Fruit fly (Drosophila melanogaster) whole organism, prepupa: ENCODE results near the gene Bacc.

ENCODE experiments used
- CG6854 ChIP-seq: fragments of 200-800 bp; sonication (Bioruptor generic); optimal IDR thresholded peaks from 2 replicates; lab custom pipeline; 2017; ENCODE audit warnings: missing biosample characterization, mild to moderate bottlenecking, missing genetic modification characterization
- fd59A ChIP-seq: fragments of 200-800 bp; sonication (Bioruptor generic); optimal IDR thresholded peaks from 2 replicates; lab custom pipeline; 2017; ENCODE audit warnings: missing biosample characterization, mild to moderate bottlenecking, missing genetic modification characterization, missing genetic modification reagents
- lz ChIP-seq: fragments of 200-800 bp; sonication (Bioruptor generic); optimal IDR thresholded peaks from 3 replicates; lab custom pipeline; 2016; ENCODE audit warnings: missing biosample characterization, missing genetic modification characterization

dm6 chr2L:2728577-2728976, 23.7 kb upstream of the Bacc start:
- TF ChIP-seq CG6854 (GFP tag; lab: Kevin White, UChicago) = no peak
- no peak for TF ChIP-seq fd59A (GFP tag; lab: Kevin White, UChicago)
- TF ChIP-seq lz (GFP tag; lab: Kevin White, UChicago) = no peak
